Worm (Caenorhabditis elegans) whole organism, L4 larva: ENCODE results near the gene pole-2.
"Not testable (repeated sequence)": the region's sequence is repeated elsewhere in the genome, so short reads cannot be mapped to it uniquely, and the experiment has no call there.

ENCODE experiments used
- F37D6.2 ChIP-seq: sonication (generic microtip); optimal IDR thresholded peaks from 2 replicates; lab custom pipeline; 2016; ENCODE audit warnings: mild to moderate bottlenecking, missing genetic modification characterization, missing compliant biosample characterization
- F49E8.2 ChIP-seq: sonication (generic microtip); optimal IDR thresholded peaks from 2 replicates; lab custom pipeline; 2016; ENCODE audit warnings: missing compliant biosample characterization, mild to moderate bottlenecking, missing genetic modification characterization, borderline replicate concordance
- R02D3.7 ChIP-seq: fragments of 150-350 bp; sonication (generic microtip); optimal IDR thresholded peaks from 3 replicates; lab custom pipeline; 2014; ENCODE audit warnings: missing biosample characterization, missing genetic modification characterization
- T20F7.1 ChIP-seq: fragments of 200-800 bp; sonication (Bioruptor generic); optimal IDR thresholded peaks from 2 replicates; lab custom pipeline; 2018; ENCODE audit warnings: mild to moderate bottlenecking, missing genetic modification characterization, missing compliant biosample characterization
- Y75B8A.6 ChIP-seq: fragments of 200-800 bp; sonication (Bioruptor generic); IDR thresholded peaks from 2 replicates; pipeline ENCODE4 v1.3.6; 2022; ENCODE audit warnings: missing genetic modification reagents, missing genetic modification characterization, missing compliant biosample characterization
- aha-1 ChIP-seq: fragments of 150-350 bp; peaks from one replicate; lab custom pipeline; 2014; ENCODE audit warnings: missing biosample characterization, missing genetic modification characterization
- attf-4 ChIP-seq: sonication (generic microtip); optimal IDR thresholded peaks from 3 replicates; lab custom pipeline; 2017; ENCODE audit warnings: missing biosample characterization, missing genetic modification characterization
- ceh-20 ChIP-seq: fragments of 200-800 bp; sonication (Bioruptor generic); IDR thresholded peaks from 2 replicates; pipeline ENCODE4 v1.3.6; 2022; ENCODE audit warnings: missing genetic modification reagents, missing genetic modification characterization, missing compliant biosample characterization
- ceh-32 ChIP-seq: sonication (generic microtip); optimal IDR thresholded peaks from 2 replicates; lab custom pipeline; 2016; ENCODE audit warnings: mild to moderate bottlenecking, missing genetic modification characterization, missing compliant biosample characterization; ENCODE audit not compliant: poor library complexity
- ces-1 ChIP-seq: fragments of 150-350 bp; sonication (generic microtip); optimal IDR thresholded peaks from 4 replicates; lab custom pipeline; 2014; ENCODE audit warnings: missing biosample characterization, missing genetic modification reagents, missing genetic modification characterization
- cey-2 ChIP-seq: sonication (generic microtip); optimal IDR thresholded peaks from 3 replicates; lab custom pipeline; 2017; ENCODE audit warnings: missing genetic modification characterization, mild to moderate bottlenecking, missing compliant biosample characterization, antibody characterized with exemption, borderline replicate concordance; ENCODE audit not compliant: insufficient read depth
- daf-12 ChIP-seq: fragments of 150-350 bp; optimal IDR thresholded peaks from 2 replicates; lab custom pipeline; 2014; ENCODE audit warnings: missing biosample characterization, missing genetic modification reagents, missing genetic modification characterization
- daf-8 ChIP-seq: fragments of 200-800 bp; sonication (Bioruptor generic); IDR thresholded peaks from 2 replicates; pipeline ENCODE4 v1.3.6; 2022; ENCODE audit warnings: missing genetic modification characterization, missing compliant biosample characterization
- dmd-8 ChIP-seq: fragments of 200-800 bp; sonication (Bioruptor generic); IDR thresholded peaks from 2 replicates; pipeline ENCODE4 v1.3.6; 2022; ENCODE audit warnings: missing genetic modification characterization, missing compliant biosample characterization
- dpl-1 ChIP-seq: fragments of 150-350 bp; optimal IDR thresholded peaks from 2 replicates; lab custom pipeline; 2014; ENCODE audit warnings: missing biosample characterization, missing genetic modification reagents, missing genetic modification characterization
- egl-27 ChIP-seq: sonication (generic microtip); optimal IDR thresholded peaks from 3 replicates; lab custom pipeline; 2017; ENCODE audit warnings: missing biosample characterization, missing genetic modification reagents, missing genetic modification characterization
- fkh-10 ChIP-seq: fragments of 150-350 bp; optimal IDR thresholded peaks from 2 replicates; lab custom pipeline; 2014; ENCODE audit warnings: missing biosample characterization, missing genetic modification reagents, missing genetic modification characterization
- hlh-11 ChIP-seq: fragments of 200-800 bp; sonication (Bioruptor generic); optimal IDR thresholded peaks from 2 replicates; lab custom pipeline; 2018; ENCODE audit warnings: mild to moderate bottlenecking, missing genetic modification characterization, missing compliant biosample characterization
- lin-1 ChIP-seq: fragments of 200-800 bp; sonication (Bioruptor generic); IDR thresholded peaks from 2 replicates; pipeline ENCODE4 v1.3.6; 2022; ENCODE audit warnings: missing genetic modification reagents, missing genetic modification characterization, missing compliant biosample characterization
- lsy-2 ChIP-seq, 2 experiments: fragments of 150-350 bp in 1 of 2; sonication (generic microtip) in 1 of 2; optimal IDR thresholded peaks; 2 replicates each; lab custom pipeline; 2014 to 2017; ENCODE audit warnings: missing biosample characterization in 2 of 2, missing genetic modification characterization in 2 of 2
- mdl-1 ChIP-seq, 2 experiments: fragments of 150-350 bp in 1 of 2; sonication (generic microtip) in 1 of 2; optimal IDR thresholded peaks; 2 replicates each; lab custom pipeline; 2014 to 2017; ENCODE audit warnings: missing biosample characterization in 2 of 2, missing genetic modification characterization in 2 of 2
- mes-2 ChIP-seq: sonication (generic microtip); optimal IDR thresholded peaks from 2 replicates; lab custom pipeline; 2016; ENCODE audit warnings: missing genotype, mild to moderate bottlenecking, missing genetic modification characterization, missing compliant biosample characterization; ENCODE audit not compliant: poor library complexity, severe bottlenecking
- mxl-2 ChIP-seq: fragments of 200-800 bp; sonication (Bioruptor generic); conservative IDR thresholded peaks from 2 replicates; pipeline ENCODE4 v1.3.6; 2022; ENCODE audit warnings: missing genetic modification reagents, missing genetic modification characterization, missing compliant biosample characterization
- nhr-11 ChIP-seq: fragments of 150-350 bp; optimal IDR thresholded peaks from 2 replicates; lab custom pipeline; 2014; ENCODE audit warnings: missing biosample characterization, missing genetic modification characterization
- nhr-237 ChIP-seq: sonication (generic microtip); optimal IDR thresholded peaks from 2 replicates; lab custom pipeline; 2017; ENCODE audit warnings: missing biosample characterization, missing genetic modification characterization
- nhr-48 ChIP-seq: sonication (generic microtip); optimal IDR thresholded peaks from 2 replicates; lab custom pipeline; 2016; ENCODE audit warnings: mild to moderate bottlenecking, missing genetic modification characterization, missing compliant biosample characterization
- pha-4 ChIP-seq, 2 experiments: fragments of 150-350 bp in 1 of 2; fragments of 200-800 bp in 1 of 2; sonication (Bioruptor generic) in 1 of 2; IDR thresholded peaks in 1 of 2; optimal IDR thresholded peaks in 1 of 2; 2 replicates each; pipeline versions ENCODE4 v1.3.6 to Lab custom; 2014 to 2022; ENCODE audit warnings: missing genetic modification characterization in 2 of 2, missing genetic modification reagents in 2 of 2, missing biosample characterization in 1 of 2, missing compliant biosample characterization in 1 of 2
- rbr-2 ChIP-seq: sonication (generic microtip); optimal IDR thresholded peaks from 2 replicates; lab custom pipeline; 2016; ENCODE audit warnings: missing genotype, missing genetic modification characterization, missing compliant biosample characterization
- saeg-2 ChIP-seq: fragments of 200-800 bp; sonication (Bioruptor generic); IDR thresholded peaks from 2 replicates; pipeline ENCODE4 v1.3.6; 2022; ENCODE audit warnings: missing genetic modification reagents, missing genetic modification characterization, missing compliant biosample characterization
- spr-3 ChIP-seq: fragments of 200-800 bp; sonication (Bioruptor generic); optimal IDR thresholded peaks from 2 replicates; lab custom pipeline; 2018; ENCODE audit warnings: mild to moderate bottlenecking, missing genetic modification characterization, missing compliant biosample characterization
- tra-1 ChIP-seq: fragments of 200-800 bp; sonication (Bioruptor generic); IDR thresholded peaks from 2 replicates; pipeline ENCODE4 v1.3.6; 2022; ENCODE audit warnings: missing genetic modification reagents, missing genetic modification characterization, missing compliant biosample characterization
- unc-39 ChIP-seq: sonication (generic microtip); optimal IDR thresholded peaks from 2 replicates; lab custom pipeline; 2017; ENCODE audit warnings: missing biosample characterization, missing genetic modification characterization
- unc-62 ChIP-seq, 3 experiments: fragments of 150-350 bp in 1 of 3; sonication (generic microtip); optimal IDR thresholded peaks in 2 of 3; peaks in 1 of 3; 1 replicate in 1 of 3; 2 replicates in 2 of 3; lab custom pipeline; 2014 to 2017; ENCODE audit warnings: missing biosample characterization in 3 of 3, missing genetic modification characterization in 3 of 3, missing genetic modification reagents in 3 of 3, missing genotype in 1 of 3
- zag-1 ChIP-seq: fragments of 150-350 bp; optimal IDR thresholded peaks from 2 replicates; lab custom pipeline; 2014; ENCODE audit warnings: missing biosample characterization, missing genetic modification characterization
- ztf-7 ChIP-seq: fragments of 150-350 bp; optimal IDR thresholded peaks from 2 replicates; lab custom pipeline; 2014; ENCODE audit warnings: missing biosample characterization, missing genetic modification characterization

Gene pole-2

ce11 chrIV:8718153-8718552 lies 31.7 kb upstream of the pole-2 start, which contains the start of gene H23L24.1:
Gene H23L24.1, plus strand, starts transcription at chrIV:8718453.
- no peak for TF ChIP-seq lsy-2 (tag; optimal IDR thresholded peaks at IDR 0.05; lab: Kevin White, UChicago)
- TF ChIP-seq ceh-20: no peak

ce11 chrIV:8715032-8715431 lies 28.6 kb upstream of the pole-2 start, which contains the start of the genes parg-2 and ipla-5:
Gene parg-2, minus strand, starts transcription at chrIV:8715132.
Gene ipla-5, plus strand, starts transcription at chrIV:8715247.
- TF ChIP-seq unc-39 (tag; lab: Kevin White, UChicago); fkh-10 (GFP tag; lab: Kevin White, UChicago); nhr-237: not testable (repeated sequence)

ce11 chrIV:8708046-8708445 lies 21.6 kb upstream of the pole-2 start:
- TF ChIP-seq unc-62 (GFP tag; optimal IDR thresholded peaks at IDR 0.05 in 1 of 2; lab: Kevin White, UChicago) (peak in 1 of 2 experiments; percentile 93), unc-62 (tag; optimal IDR thresholded peaks at IDR 0.05; lab: Kevin White, UChicago) (no peak), ztf-7 (no peak)

ce11 chrIV:8705504-8705903 lies 19.1 kb upstream of the pole-2 start, which contains the start of gene H23L24.4:
Gene H23L24.4, minus strand, starts transcription at chrIV:8705604.
- TF ChIP-seq Y75B8A.6 (GFP tag; lab: Robert Waterston, UW) (no peak), mes-2 (tag; lab: Kevin White, UChicago) (no peak), aha-1 (tag; lab: Kevin White, UChicago) (peak; percentile 72), ceh-32 (no peak), lsy-2 (tag; optimal IDR thresholded peaks at IDR 0.05; lab: Kevin White, UChicago) (no peak), T20F7.1 (GFP tag; lab: Kevin White, UChicago) (no peak), attf-4 (tag; lab: Kevin White, UChicago) (no peak), daf-12 (tag; lab: Kevin White, UChicago) (no peak)

ce11 chrIV:8697436-8697835 lies 11.0 kb upstream of the pole-2 start, which contains the start of gene ttll-11:
Gene ttll-11, plus strand, starts transcription at chrIV:8697736.
- no peak for TF ChIP-seq lin-1 (GFP tag; lab: Robert Waterston, UW)
- TF ChIP-seq egl-27 (tag; lab: Kevin White, UChicago): no peak
- peak; percentile 15 for TF ChIP-seq nhr-11 (tag; lab: Kevin White, UChicago)
- peak in 1 of 2 experiments; percentile 21 for TF ChIP-seq unc-62 (GFP tag; optimal IDR thresholded peaks at IDR 0.05 in 1 of 2; lab: Kevin White, UChicago)
- no peak for TF ChIP-seq unc-62 (tag; optimal IDR thresholded peaks at IDR 0.05; lab: Kevin White, UChicago)

ce11 chrIV:8691486-8691885 lies 5.1 kb upstream of the pole-2 start, which contains the start of the genes hst-1 and ints-6:
Gene hst-1, minus strand, starts transcription at chrIV:8691513.
Gene ints-6, plus strand, starts transcription at chrIV:8691745.
- peak; percentile 58 for TF ChIP-seq dpl-1 (GFP tag; lab: Kevin White, UChicago)
- TF ChIP-seq dmd-8 (GFP tag; lab: Robert Waterston, UW): no peak
- TF ChIP-seq nhr-48 (tag; lab: Kevin White, UChicago): no peak
- no peak for TF ChIP-seq fkh-10 (GFP tag; lab: Kevin White, UChicago)
- TF ChIP-seq zag-1 (tag; lab: Kevin White, UChicago): no peak
- peak; percentile 59 for TF ChIP-seq T20F7.1 (GFP tag; lab: Kevin White, UChicago)
- no peak for TF ChIP-seq R02D3.7
- TF ChIP-seq lsy-2 (tag; optimal IDR thresholded peaks at IDR 0.05; lab: Kevin White, UChicago): peak in 1 of 2 experiments; percentile 28

ce11 chrIV:8687605-8688191 lies 1.3 kb upstream of the pole-2 start, which contains the start of gene snrp-3:
Gene snrp-3, minus strand, starts transcription at chrIV:8687810.
- TF ChIP-seq pha-4 (GFP tag; IDR thresholded peaks at IDR 0.05; lab: Robert Waterston, UW) (0 out of 2 replicates have a peak, but pooled peaks have one; percentile 10), pha-4 (tag; optimal IDR thresholded peaks at IDR 0.05; lab: Kevin White, UChicago) (peak; percentile 57), tra-1 (GFP tag; lab: Robert Waterston, UW) (no peak), hlh-11 (tag; lab: Kevin White, UChicago) (no peak), nhr-237 (no peak), T20F7.1 (GFP tag; lab: Kevin White, UChicago) (peak; percentile 83), cey-2 (tag; lab: Kevin White, UChicago) (no peak), ces-1 (no peak), ceh-32 (no peak), mdl-1 (tag; optimal IDR thresholded peaks at IDR 0.05; lab: Kevin White, UChicago) (peak in 1 of 2 experiments; percentile 92), daf-8 (GFP tag; lab: Robert Waterston, UW) (no peak), mes-2 (tag; lab: Kevin White, UChicago) (no peak), attf-4 (tag; lab: Kevin White, UChicago) (no peak), saeg-2 (GFP tag; lab: Robert Waterston, UW) (no peak), mxl-2 (no peak), F37D6.2 (tag; lab: Kevin White, UChicago) (peak; percentile 49), spr-3 (GFP tag; lab: Kevin White, UChicago) (no peak), F49E8.2 (tag; lab: Kevin White, UChicago) (no peak), rbr-2 (peak; percentile 64)
